Worm (Caenorhabditis elegans): Measurements from ENCODE around the gene T05C1.5.

Gene T05C1.5

ce11 chrII:4506552-4507291 is 16.1 kb upstream of the T05C1.5 start:
- TF ChIP-seq W03F9.2 (tag; optimal IDR thresholded peaks at IDR 0.05) (peak; percentile 20), dao-5 (tag; optimal IDR thresholded peaks at IDR 0.05) (no peak), him-1 (tag; optimal IDR thresholded peaks at IDR 0.05) (peak; percentile 67)

- TF ChIP-seq him-1 (tag; optimal IDR thresholded peaks at IDR 0.05) (no peak), W03F9.2 (tag; optimal IDR thresholded peaks at IDR 0.05) (no peak), dao-5 (tag; optimal IDR thresholded peaks at IDR 0.05) (no peak)
Measured at ce11 chrII:4505097-4505626, 14.5 kb upstream of the T05C1.5 start, which contains the start of gene camt-1. camt-1 (minus strand) TSS chrII:4505147.

- TF ChIP-seq dao-5 (tag; optimal IDR thresholded peaks at IDR 0.05), result no peak
- TF ChIP-seq W03F9.2 (tag; optimal IDR thresholded peaks at IDR 0.05), result no peak
- TF ChIP-seq him-1 (tag; optimal IDR thresholded peaks at IDR 0.05), result no peak
Measured at ce11 chrII:4495844-4496243, 5.2 kb upstream of the T05C1.5 start.

- no peak for TF ChIP-seq him-1 (tag; optimal IDR thresholded peaks at IDR 0.05)
- TF ChIP-seq W03F9.2 (tag; optimal IDR thresholded peaks at IDR 0.05), result no peak
- TF ChIP-seq dao-5 (tag; optimal IDR thresholded peaks at IDR 0.05), result no peak
Measured at ce11 chrII:4494532-4494931, 3.9 kb upstream of the T05C1.5 start.

ce11 chrII:4489288-4489687 is 1.3 kb downstream of the T05C1.5 start, which contains the start of gene T05C1.3:
T05C1.3 (minus strand) TSS chrII:4489388.
- TF ChIP-seq him-1 (tag; optimal IDR thresholded peaks at IDR 0.05) (no peak), dao-5 (tag; optimal IDR thresholded peaks at IDR 0.05) (no peak), W03F9.2 (tag; optimal IDR thresholded peaks at IDR 0.05) (no peak)

ce11 chrII:4482021-4482420 is 8.6 kb downstream of the T05C1.5 start, which contains the start of gene T05C1.2:
T05C1.2 (minus strand) TSS chrII:4482121.
- no peak for TF ChIP-seq W03F9.2 (tag; optimal IDR thresholded peaks at IDR 0.05)
- no peak for TF ChIP-seq dao-5 (tag; optimal IDR thresholded peaks at IDR 0.05)

- TF ChIP-seq W03F9.2 (tag; optimal IDR thresholded peaks at IDR 0.05) (no peak), dao-5 (tag; optimal IDR thresholded peaks at IDR 0.05) (no peak), him-1 (tag; optimal IDR thresholded peaks at IDR 0.05) (no peak)
Measured at ce11 chrII:4478303-4478702, 12.3 kb downstream of the T05C1.5 start, which contains the start of gene T05C1.1. T05C1.1 (plus strand) TSS chrII:4478603.

ce11 chrII:4474005-4474655 is 16.5 kb downstream of the T05C1.5 start:
- no peak for TF ChIP-seq him-1 (tag; optimal IDR thresholded peaks at IDR 0.05)
- no peak for TF ChIP-seq dao-5 (tag; optimal IDR thresholded peaks at IDR 0.05)
- no peak for TF ChIP-seq W03F9.2 (tag; optimal IDR thresholded peaks at IDR 0.05)

ce11 chrII:4470972-4471645 is 19.5 kb downstream of the T05C1.5 start, which contains the start of gene W06B4.1:
W06B4.1 (plus strand) TSS chrII:4471595.
- TF ChIP-seq W03F9.2 (tag; optimal IDR thresholded peaks at IDR 0.05) (no peak), dao-5 (tag; optimal IDR thresholded peaks at IDR 0.05) (no peak), him-1 (tag; optimal IDR thresholded peaks at IDR 0.05) (no peak)

ce11 chrII:4468897-4469459 is 21.7 kb downstream of the T05C1.5 start:
- TF ChIP-seq him-1 (tag; optimal IDR thresholded peaks at IDR 0.05), result no peak

- TF ChIP-seq him-1 (tag; optimal IDR thresholded peaks at IDR 0.05) (no peak), dao-5 (tag; optimal IDR thresholded peaks at IDR 0.05) (no peak)
Measured at ce11 chrII:4467869-4468268, 22.8 kb downstream of the T05C1.5 start, which contains the start of gene W06B4.2. W06B4.2 (plus strand) TSS chrII:4468169.

ce11 chrII:4462842-4463241 is 27.8 kb downstream of the T05C1.5 start:
- TF ChIP-seq dao-5 (tag; optimal IDR thresholded peaks at IDR 0.05) (no peak), him-1 (tag; optimal IDR thresholded peaks at IDR 0.05) (no peak), W03F9.2 (tag; optimal IDR thresholded peaks at IDR 0.05) (no peak)

- TF ChIP-seq him-1 (tag; optimal IDR thresholded peaks at IDR 0.05) (no peak), dao-5 (tag; optimal IDR thresholded peaks at IDR 0.05) (no peak), W03F9.2 (tag; optimal IDR thresholded peaks at IDR 0.05) (no peak)
Measured at ce11 chrII:4460851-4461250, 29.8 kb downstream of the T05C1.5 start, which contains the start of the genes T12C9.7 and vps-18. T12C9.7 (minus strand) TSS chrII:4460951. vps-18 (plus strand) TSS chrII:4461130.

Data from whole organism, L4/young adult.